Fruit fly (Drosophila melanogaster): ENCODE results near the gene CG14837.

Gene CG14837

dm6 chr3L:7559937-7560336 lies at the start of gene CG14837:
Gene CG14837, minus strand, starts transcription at chr3L:7560037.
- TF ChIP-seq CG8478 (optimal IDR thresholded peaks at IDR 0.05) (no peak), CTCF (optimal IDR thresholded peaks at IDR 0.05) (no peak)

dm6 chr3L:7606336-7607001 lies 46.6 kb upstream of the CG14837 start:
- TF ChIP-seq CG8478 (optimal IDR thresholded peaks at IDR 0.05), result no peak
- no peak for TF ChIP-seq CTCF (optimal IDR thresholded peaks at IDR 0.05)

dm6 chr3L:7604863-7605262 lies 45.0 kb upstream of the CG14837 start:
- TF ChIP-seq CG8478 (optimal IDR thresholded peaks at IDR 0.05), result no peak
- TF ChIP-seq CTCF (optimal IDR thresholded peaks at IDR 0.05), result no peak

dm6 chr3L:7603397-7603796 lies 43.6 kb upstream of the CG14837 start:
- TF ChIP-seq CTCF (optimal IDR thresholded peaks at IDR 0.05) (no peak), CG8478 (optimal IDR thresholded peaks at IDR 0.05) (no peak)

dm6 chr3L:7601122-7601841 lies 41.4 kb upstream of the CG14837 start:
- TF ChIP-seq CTCF (optimal IDR thresholded peaks at IDR 0.05) (peak; percentile 47 to 50), CG8478 (optimal IDR thresholded peaks at IDR 0.05) (no peak)

dm6 chr3L:7598329-7598728 lies 38.5 kb upstream of the CG14837 start:
- no peak for TF ChIP-seq CTCF (optimal IDR thresholded peaks at IDR 0.05)
- TF ChIP-seq CG8478 (optimal IDR thresholded peaks at IDR 0.05), result no peak

dm6 chr3L:7592791-7593190 lies 33.0 kb upstream of the CG14837 start, which contains the start of gene Pura:
Gene Pura, plus strand, starts transcription at chr3L:7593091.
- no peak for TF ChIP-seq CG8478 (optimal IDR thresholded peaks at IDR 0.05)
- TF ChIP-seq CTCF (optimal IDR thresholded peaks at IDR 0.05), result no peak

- TF ChIP-seq CTCF (optimal IDR thresholded peaks at IDR 0.05) (no peak), CG8478 (optimal IDR thresholded peaks at IDR 0.05) (no peak)
These were observed 32.4 kb upstream of the CG14837 start for dm6 chr3L:7592113-7592752.

- TF ChIP-seq CG8478 (optimal IDR thresholded peaks at IDR 0.05) (no peak), CTCF (optimal IDR thresholded peaks at IDR 0.05) (no peak)
These were observed 31.1 kb upstream of the CG14837 start, which contains the start of gene t-Grip84 for dm6 chr3L:7590898-7591297. Gene t-Grip84, minus strand, starts transcription at chr3L:7590998.

- no peak for TF ChIP-seq CTCF (optimal IDR thresholded peaks at IDR 0.05)
- TF ChIP-seq CG8478 (optimal IDR thresholded peaks at IDR 0.05), result no peak
These were observed 23.3 kb upstream of the CG14837 start, which contains the start of gene mmm for dm6 chr3L:7583154-7583553. Gene mmm, plus strand, starts transcription at chr3L:7583454.

- no peak for TF ChIP-seq CG8478 (optimal IDR thresholded peaks at IDR 0.05)
- TF ChIP-seq CTCF (optimal IDR thresholded peaks at IDR 0.05), result no peak
These were observed 13.1 kb upstream of the CG14837 start for dm6 chr3L:7572948-7573347.

- TF ChIP-seq CTCF (optimal IDR thresholded peaks at IDR 0.05), result no peak
- TF ChIP-seq CG8478 (optimal IDR thresholded peaks at IDR 0.05), result no peak
These were observed 2.5 kb upstream of the CG14837 start, which contains the start of gene frac for dm6 chr3L:7562310-7562709. Gene frac, plus strand, starts transcription at chr3L:7562610.

- TF ChIP-seq CTCF (optimal IDR thresholded peaks at IDR 0.05) (peak; percentile 73 to 80), CG8478 (optimal IDR thresholded peaks at IDR 0.05) (no peak)
These were observed 743 bp upstream of the CG14837 start for dm6 chr3L:7560580-7560979.

- TF ChIP-seq CG8478 (optimal IDR thresholded peaks at IDR 0.05) (no peak), CTCF (optimal IDR thresholded peaks at IDR 0.05) (no peak)
These were observed 6.8 kb downstream of the CG14837 start for dm6 chr3L:7553062-7553461.

- TF ChIP-seq CG8478 (optimal IDR thresholded peaks at IDR 0.05) (no peak), CTCF (optimal IDR thresholded peaks at IDR 0.05) (no peak)
These were observed 7.4 kb downstream of the CG14837 start for dm6 chr3L:7552446-7552845.

- TF ChIP-seq CTCF (optimal IDR thresholded peaks at IDR 0.05) (no peak), CG8478 (optimal IDR thresholded peaks at IDR 0.05) (no peak)
These were observed 9.6 kb downstream of the CG14837 start for dm6 chr3L:7550225-7550624.
